Worm (Caenorhabditis elegans) whole organism, young adult: ENCODE results near the gene rad-51.

Source experiments
- B0019.2 ChIP-seq: fragments of 200-800 bp; sonication (Bioruptor generic); conservative IDR thresholded peaks from 2 replicates; pipeline ENCODE4 v1.3.6; 2022; ENCODE audit warnings: missing genetic modification reagents, missing genetic modification characterization, missing compliant biosample characterization
- B0035.1 ChIP-seq: sonication (generic microtip); optimal IDR thresholded peaks from 2 replicates; lab custom pipeline; 2016; ENCODE audit warnings: missing genetic modification characterization, mild to moderate bottlenecking, missing compliant biosample characterization, missing genotype, missing genetic modification reagents
- C06A6.2 ChIP-seq: fragments of 200-800 bp; sonication (Bioruptor generic); conservative IDR thresholded peaks from 2 replicates; pipeline ENCODE4 v1.3.6; 2022; ENCODE audit warnings: missing genetic modification characterization, missing compliant biosample characterization
- F23B12.7 ChIP-seq: sonication (generic microtip); optimal IDR thresholded peaks from 2 replicates; lab custom pipeline; 2017; ENCODE audit warnings: missing genetic modification characterization, mild to moderate bottlenecking, missing compliant biosample characterization, antibody characterized with exemption, moderate library complexity; ENCODE audit not compliant: insufficient read depth
- F37B4.10 ChIP-seq: fragments of 200-800 bp; sonication (Bioruptor generic); IDR thresholded peaks from 2 replicates; pipeline ENCODE4 v1.3.6; 2022; ENCODE audit warnings: missing genetic modification characterization, missing compliant biosample characterization
- F49E8.2 ChIP-seq: sonication (generic microtip); optimal IDR thresholded peaks from 3 replicates; lab custom pipeline; 2017; ENCODE audit warnings: missing genetic modification characterization, mild to moderate bottlenecking, missing compliant biosample characterization, antibody characterized with exemption, moderate library complexity; ENCODE audit not compliant: insufficient read depth
- F55B11.4 ChIP-seq: sonication (generic microtip); optimal IDR thresholded peaks from 2 replicates; lab custom pipeline; 2016; ENCODE audit warnings: missing compliant biosample characterization, missing genetic modification characterization, borderline replicate concordance; ENCODE audit not compliant: insufficient read depth
- F57A8.1 ChIP-seq: fragments of 200-800 bp; sonication (Bioruptor generic); optimal IDR thresholded peaks from 2 replicates; lab custom pipeline; 2018; ENCODE audit warnings: mild to moderate bottlenecking, missing genetic modification characterization, moderate library complexity, missing compliant biosample characterization
- T26A5.8 ChIP-seq: sonication (generic microtip); optimal IDR thresholded peaks from 2 replicates; lab custom pipeline; 2016; ENCODE audit warnings: missing genetic modification characterization, missing compliant biosample characterization
- Y53F4B.3 ChIP-seq: fragments of 200-800 bp; sonication (Bioruptor generic); IDR thresholded peaks from 2 replicates; pipeline ENCODE4 v1.3.6; 2022; ENCODE audit warnings: missing genetic modification reagents, missing genetic modification characterization, missing compliant biosample characterization
- Y95B8A.8 ChIP-seq: fragments of 200-800 bp; sonication (Bioruptor generic); IDR thresholded peaks from 2 replicates; pipeline ENCODE4 v1.3.6; 2022; ENCODE audit warnings: missing genetic modification reagents, missing genetic modification characterization, missing compliant biosample characterization
- aptf-2 ChIP-seq: fragments of 200-800 bp; sonication (Bioruptor generic); conservative IDR thresholded peaks from 2 replicates; pipeline ENCODE4 v1.3.6; 2022; ENCODE audit warnings: missing genetic modification reagents, missing genetic modification characterization, missing compliant biosample characterization
- attf-3 ChIP-seq: fragments of 200-800 bp; sonication (Bioruptor generic); conservative IDR thresholded peaks from 2 replicates; pipeline ENCODE4 v1.3.6; 2022; ENCODE audit warnings: missing genetic modification reagents, missing genetic modification characterization, missing compliant biosample characterization
- attf-5 ChIP-seq: fragments of 200-800 bp; sonication (Bioruptor generic); optimal IDR thresholded peaks from 2 replicates; lab custom pipeline; 2018; ENCODE audit warnings: mild to moderate bottlenecking, missing genetic modification characterization, missing compliant biosample characterization
- bed-1 ChIP-seq: fragments of 200-800 bp; sonication (Bioruptor generic); IDR thresholded peaks from 2 replicates; pipeline ENCODE4 v1.3.6; 2022; ENCODE audit warnings: missing genetic modification reagents, missing genetic modification characterization, missing compliant biosample characterization
- ceh-27 ChIP-seq: fragments of 200-800 bp; sonication (Bioruptor generic); optimal IDR thresholded peaks from 2 replicates; lab custom pipeline; 2018; ENCODE audit warnings: mild to moderate bottlenecking, missing genetic modification characterization, moderate library complexity, missing compliant biosample characterization
- ceh-91 ChIP-seq: fragments of 200-800 bp; sonication (Bioruptor generic); IDR thresholded peaks from 2 replicates; pipeline ENCODE4 v1.3.6; 2022; ENCODE audit warnings: missing genetic modification reagents, missing genetic modification characterization, missing compliant biosample characterization
- dox-1 ChIP-seq: fragments of 200-800 bp; sonication (Bioruptor generic); IDR thresholded peaks from 2 replicates; pipeline ENCODE4 v1.3.6; 2022; ENCODE audit warnings: missing genetic modification reagents, missing genetic modification characterization, missing compliant biosample characterization
- dpl-1 ChIP-seq: fragments of 150-350 bp; optimal IDR thresholded peaks from 2 replicates; lab custom pipeline; 2014; ENCODE audit warnings: missing biosample characterization, missing genetic modification reagents, missing genetic modification characterization
- efl-1 ChIP-seq: fragments of 150-350 bp; optimal IDR thresholded peaks from 2 replicates; lab custom pipeline; 2014; ENCODE audit warnings: missing biosample characterization, missing genetic modification reagents, missing genetic modification characterization
- egl-18 ChIP-seq: fragments of 200-800 bp; sonication (Bioruptor generic); IDR thresholded peaks from 2 replicates; pipeline ENCODE4 v1.3.6; 2022; ENCODE audit warnings: missing genetic modification reagents, missing genetic modification characterization, missing compliant biosample characterization
- hmg-1.2 ChIP-seq: fragments of 200-800 bp; sonication (Bioruptor generic); IDR thresholded peaks from 2 replicates; pipeline ENCODE4 v1.3.6; 2022; ENCODE audit warnings: missing genetic modification reagents, missing genetic modification characterization, missing compliant biosample characterization
- hmg-20 ChIP-seq: fragments of 200-800 bp; sonication (Bioruptor generic); IDR thresholded peaks from 2 replicates; pipeline ENCODE4 v1.3.6; 2022; ENCODE audit warnings: missing genetic modification reagents, missing genetic modification characterization, missing compliant biosample characterization
- hsf-1 ChIP-seq: fragments of 200-800 bp; sonication (Bioruptor generic); IDR thresholded peaks from 2 replicates; pipeline ENCODE4 v1.3.6; 2022; ENCODE audit warnings: missing genetic modification reagents, missing genetic modification characterization, missing compliant biosample characterization
- lag-1 ChIP-seq: fragments of 200-800 bp; sonication (Bioruptor generic); IDR thresholded peaks from 2 replicates; pipeline ENCODE4 v1.3.6; 2022; ENCODE audit warnings: missing genetic modification reagents, missing genetic modification characterization, missing compliant biosample characterization
- lin-35 ChIP-seq, 3 experiments: fragments of 150-350 bp in 2 of 3; sonication (generic microtip) in 1 of 3; optimal IDR thresholded peaks; 2 replicates each; lab custom pipeline; 2014 to 2018; ENCODE audit warnings: missing biosample characterization in 3 of 3, missing genetic modification characterization in 3 of 3, missing genetic modification reagents in 3 of 3
- lin-40 ChIP-seq: sonication (generic microtip); optimal IDR thresholded peaks from 2 replicates; lab custom pipeline; 2016; ENCODE audit warnings: missing genetic modification characterization, mild to moderate bottlenecking, missing compliant biosample characterization, missing genotype, missing genetic modification reagents
- lsy-27 ChIP-seq: sonication (generic microtip); optimal IDR thresholded peaks from 2 replicates; lab custom pipeline; 2017; ENCODE audit warnings: missing genetic modification characterization, mild to moderate bottlenecking, missing compliant biosample characterization, antibody characterized with exemption, missing genotype, borderline replicate concordance; ENCODE audit not compliant: insufficient read depth
- madf-6 ChIP-seq: fragments of 200-800 bp; sonication (Bioruptor generic); IDR thresholded peaks from 2 replicates; pipeline ENCODE4 v1.3.6; 2022; ENCODE audit warnings: missing genetic modification reagents, missing genetic modification characterization, missing compliant biosample characterization
- mcd-1 ChIP-seq: fragments of 200-800 bp; sonication (Bioruptor generic); IDR thresholded peaks from 2 replicates; pipeline ENCODE4 v1.3.6; 2022; ENCODE audit warnings: missing genetic modification reagents, missing genetic modification characterization, missing compliant biosample characterization
- mes-4 ChIP-seq: sonication (generic microtip); optimal IDR thresholded peaks from 2 replicates; lab custom pipeline; 2016; ENCODE audit warnings: missing genotype, missing genetic modification characterization, missing compliant biosample characterization
- nhr-80 ChIP-seq: sonication (generic microtip); optimal IDR thresholded peaks from 2 replicates; lab custom pipeline; 2016; ENCODE audit warnings: missing genetic modification characterization, missing compliant biosample characterization
- nhr-90 ChIP-seq: sonication (generic microtip); optimal IDR thresholded peaks from 2 replicates; lab custom pipeline; 2016; ENCODE audit warnings: missing genotype, mild to moderate bottlenecking, missing genetic modification characterization, missing compliant biosample characterization
- pbrm-1 ChIP-seq: fragments of 200-800 bp; sonication (Bioruptor generic); IDR thresholded peaks from 2 replicates; pipeline ENCODE4 v1.3.6; 2022; ENCODE audit warnings: missing genetic modification reagents, missing genetic modification characterization, missing compliant biosample characterization
- sdz-38 ChIP-seq: sonication (generic microtip); optimal IDR thresholded peaks from 2 replicates; lab custom pipeline; 2016; ENCODE audit warnings: missing genotype, missing genetic modification characterization, missing compliant biosample characterization
- snpc-1.1 ChIP-seq: sonication (generic microtip); optimal IDR thresholded peaks from 2 replicates; lab custom pipeline; 2017; ENCODE audit warnings: missing genetic modification characterization, mild to moderate bottlenecking, missing compliant biosample characterization, antibody characterized with exemption, moderate library complexity, missing genotype, missing genetic modification reagents; ENCODE audit not compliant: insufficient read depth
- snpc-1.3 ChIP-seq: sonication (generic microtip); optimal IDR thresholded peaks from 2 replicates; lab custom pipeline; 2017; ENCODE audit warnings: missing genetic modification characterization, mild to moderate bottlenecking, missing compliant biosample characterization, antibody characterized with exemption, moderate library complexity, missing genotype, missing genetic modification reagents; ENCODE audit not compliant: insufficient read depth
- snpc-3.4 ChIP-seq: sonication (generic microtip); optimal IDR thresholded peaks from 2 replicates; lab custom pipeline; 2017; ENCODE audit warnings: missing genetic modification characterization, mild to moderate bottlenecking, missing compliant biosample characterization, antibody characterized with exemption, moderate library complexity, missing genotype, missing genetic modification reagents
- snpc-4 ChIP-seq, 5 experiments: fragments of 150-350 bp in 1 of 5; sonication (generic microtip) in 4 of 5; optimal IDR thresholded peaks; 2 replicates each; lab custom pipeline; 2014 to 2018; ENCODE audit warnings: missing genetic modification characterization in 5 of 5, missing biosample characterization in 3 of 5, antibody characterized with exemption in 2 of 5, mild to moderate bottlenecking in 2 of 5, missing compliant biosample characterization in 2 of 5, missing genotype in 2 of 5, moderate library complexity in 2 of 5, missing genetic modification reagents in 1 of 5
- tbx-9 ChIP-seq: sonication (generic microtip); optimal IDR thresholded peaks from 2 replicates; lab custom pipeline; 2016; ENCODE audit warnings: borderline replicate concordance, missing genetic modification characterization, inconsistent platforms, missing compliant biosample characterization
- xnd-1 ChIP-seq: sonication (generic microtip); optimal IDR thresholded peaks from 2 replicates; lab custom pipeline; 2016; ENCODE audit warnings: missing genotype, missing genetic modification reagents, missing genetic modification characterization, missing compliant biosample characterization
- zfh-2 ChIP-seq: fragments of 200-800 bp; sonication (Bioruptor generic); conservative IDR thresholded peaks from 2 replicates; pipeline ENCODE4 v1.3.6; 2022; ENCODE audit warnings: missing genetic modification reagents, missing genetic modification characterization, missing compliant biosample characterization
- ztf-18 ChIP-seq: sonication (generic microtip); optimal IDR thresholded peaks from 2 replicates; lab custom pipeline; 2016; ENCODE audit warnings: missing genotype, mild to moderate bottlenecking, missing genetic modification characterization, missing compliant biosample characterization
- ztf-25 ChIP-seq: fragments of 200-800 bp; sonication (Bioruptor generic); IDR thresholded peaks from 2 replicates; pipeline ENCODE4 v1.3.6; 2022; ENCODE audit warnings: missing genetic modification reagents, missing genetic modification characterization, missing compliant biosample characterization
- ztf-6 ChIP-seq: fragments of 200-800 bp; sonication (Bioruptor generic); IDR thresholded peaks from 2 replicates; pipeline ENCODE4 v1.3.6; 2022; ENCODE audit warnings: missing genetic modification reagents, missing genetic modification characterization, missing compliant biosample characterization

rad-51 gene

ce11 chrIV:10284194-10284910, at the start of gene rad-51:
rad-51 (minus strand) TSS chrIV:10284244.
- TF ChIP-seq dpl-1 (GFP tag; lab: Kevin White, UChicago) (peak; percentile 49), ztf-18 (tag; lab: Kevin White, UChicago) (peak; percentile 19), mes-4 (no peak), dox-1 (GFP tag; lab: Robert Waterston, UW) (peak; percentile 71), lin-35 (GFP tag; optimal IDR thresholded peaks at IDR 0.05; lab: Kevin White, UChicago) (peak in 1 of 3 experiments; percentile 59), bed-1 (GFP tag; lab: Robert Waterston, UW) (no peak), C06A6.2 (GFP tag; lab: Robert Waterston, UW) (no peak), egl-18 (no peak), sdz-38 (tag; lab: Kevin White, UChicago) (no peak), lin-40 (tag; lab: Kevin White, UChicago) (peak; percentile 30), pbrm-1 (GFP tag; lab: Robert Waterston, UW) (no peak), F49E8.2 (tag; lab: Kevin White, UChicago) (no peak), Y53F4B.3 (GFP tag; lab: Robert Waterston, UW) (no peak), lag-1 (GFP tag; lab: Robert Waterston, UW) (no peak), snpc-3.4 (tag; lab: Kevin White, UChicago) (peak; percentile 38), attf-3 (GFP tag; lab: Robert Waterston, UW) (0 out of 2 replicates have a peak, but pooled peaks have one; percentile 38), lsy-27 (tag; lab: Kevin White, UChicago) (no peak), hsf-1 (GFP tag; lab: Robert Waterston, UW) (no peak), hmg-1.2 (peak; percentile 91; the same call in 1 of the 2 replicates), ztf-25 (GFP tag; lab: Robert Waterston, UW) (no peak), ceh-91 (GFP tag; lab: Robert Waterston, UW) (no peak), xnd-1 (tag; lab: Kevin White, UChicago) (no peak), B0035.1 (tag; lab: Kevin White, UChicago) (no peak), F37B4.10 (GFP tag; lab: Robert Waterston, UW) (no peak), nhr-80 (tag; lab: Kevin White, UChicago) (peak; percentile 70), snpc-4 (GFP tag; optimal IDR thresholded peaks at IDR 0.05; lab: Kevin White, UChicago) (peak; percentile 24), snpc-4 (tag; optimal IDR thresholded peaks at IDR 0.05; lab: Kevin White, UChicago) (peak in 2 of 4 experiments; percentile 3 to 47), F57A8.1 (GFP tag; lab: Kevin White, UChicago) (no peak), nhr-90 (tag; lab: Kevin White, UChicago) (no peak), aptf-2 (GFP tag; lab: Robert Waterston, UW) (0 out of 2 replicates have a peak, but pooled peaks have one; percentile 8), T26A5.8 (tag; lab: Kevin White, UChicago) (no peak), mcd-1 (GFP tag; lab: Robert Waterston, UW) (peak; percentile 80), efl-1 (GFP tag; lab: Kevin White, UChicago) (peak; percentile 61), F23B12.7 (tag; lab: Kevin White, UChicago) (peak; percentile 13), Y95B8A.8 (GFP tag; lab: Robert Waterston, UW) (0 out of 2 replicates have a peak, but pooled peaks have one; percentile 15), tbx-9 (tag; lab: Kevin White, UChicago) (no peak), hmg-20 (GFP tag; lab: Robert Waterston, UW) (no peak), ceh-27 (peak; percentile 53), ztf-6 (no peak), snpc-1.1 (tag; lab: Kevin White, UChicago) (no peak), F55B11.4 (tag; lab: Kevin White, UChicago) (no peak), attf-5 (GFP tag; lab: Kevin White, UChicago) (peak; percentile 77), madf-6 (GFP tag; lab: Robert Waterston, UW) (peak; percentile 43), snpc-1.3 (tag; lab: Kevin White, UChicago) (no peak), B0019.2 (no peak), zfh-2 (GFP tag; lab: Robert Waterston, UW) (peak; percentile 78)
